Fruit fly (Drosophila melanogaster) whole organism, embryonic: ENCODE measurements around the gene CG31650.

Experiments
- ATbp ChIP-seq: fragments of 200-800 bp; sonication (Bioruptor generic); optimal IDR thresholded peaks from 2 replicates; lab custom pipeline; 2017; ENCODE audit warnings: missing biosample characterization, mild to moderate bottlenecking, missing genetic modification characterization, missing genetic modification reagents
- Atf-2 ChIP-seq: fragments of 200-800 bp; sonication (Bioruptor generic); optimal IDR thresholded peaks from 2 replicates; lab custom pipeline; 2016; ENCODE audit warnings: missing biosample characterization, missing genetic modification characterization
- CG10462 ChIP-seq: fragments of 200-800 bp; sonication (Bioruptor generic); optimal IDR thresholded peaks from 2 replicates; lab custom pipeline; 2016; ENCODE audit warnings: missing biosample characterization, missing genetic modification characterization
- CG12155 ChIP-seq: fragments of 200-800 bp; sonication (Bioruptor generic); optimal IDR thresholded peaks from 3 replicates; lab custom pipeline; 2016; ENCODE audit warnings: missing biosample characterization, missing genetic modification characterization
- CG14667 ChIP-seq: fragments of 200-800 bp; sonication (Bioruptor generic); IDR thresholded peaks from 2 replicates; pipeline ENCODE4 v1.3.6; 2022; ENCODE audit warnings: missing biosample characterization, missing genetic modification characterization
- CG14965 ChIP-seq: fragments of 200-800 bp; sonication (Bioruptor generic); optimal IDR thresholded peaks from 2 replicates; lab custom pipeline; 2016; ENCODE audit warnings: missing biosample characterization, missing genetic modification characterization, borderline replicate concordance
- CG15011 ChIP-seq: fragments of 200-800 bp; sonication (Bioruptor generic); optimal IDR thresholded peaks from 3 replicates; lab custom pipeline; 2018; ENCODE audit warnings: missing biosample characterization, mild to moderate bottlenecking, missing genetic modification characterization
- CG15514 ChIP-seq: fragments of 200-800 bp; sonication (Bioruptor generic); optimal IDR thresholded peaks from 3 replicates; lab custom pipeline; 2017; ENCODE audit warnings: missing biosample characterization, missing genetic modification characterization, mild to moderate bottlenecking, moderate library complexity, missing genetic modification reagents
- CG1602 ChIP-seq: fragments of 200-800 bp; sonication (Bioruptor generic); optimal IDR thresholded peaks from 3 replicates; lab custom pipeline; 2016; ENCODE audit warnings: missing biosample characterization, missing genetic modification characterization
- CG16813 ChIP-seq: fragments of 200-800 bp; sonication (Bioruptor generic); IDR thresholded peaks from 3 replicates; pipeline ENCODE4 v1.3.6; 2022; ENCODE audit warnings: missing biosample characterization, missing genetic modification characterization; ENCODE audit not compliant: partially characterized antibody
- CG17328 ChIP-seq: fragments of 200-800 bp; sonication (Bioruptor generic); IDR thresholded peaks from 2 replicates; pipeline ENCODE4 v1.3.6; 2022; ENCODE audit warnings: missing biosample characterization, missing genetic modification characterization
- CG17359 ChIP-seq: fragments of 200-800 bp; sonication (Bioruptor generic); optimal IDR thresholded peaks from 3 replicates; lab custom pipeline; 2018; ENCODE audit warnings: missing biosample characterization, mild to moderate bottlenecking, missing genetic modification characterization, moderate library complexity
- CG17612 ChIP-seq: fragments of 200-800 bp; sonication (Bioruptor generic); IDR thresholded peaks from 2 replicates; pipeline ENCODE4 v1.3.6; 2022; ENCODE audit warnings: missing biosample characterization, missing genetic modification characterization
- CG2120 ChIP-seq: fragments of 200-800 bp; sonication (Bioruptor generic); optimal IDR thresholded peaks from 3 replicates; lab custom pipeline; 2016; ENCODE audit warnings: missing biosample characterization, missing genetic modification characterization
- CG2199 ChIP-seq: fragments of 200-800 bp; sonication (Bioruptor generic); IDR thresholded peaks from 3 replicates; pipeline ENCODE4 v1.3.6; 2022; ENCODE audit warnings: missing biosample characterization, missing genetic modification characterization
- CG30431 ChIP-seq: fragments of 200-800 bp; sonication (Bioruptor generic); optimal IDR thresholded peaks from 2 replicates; lab custom pipeline; 2017; ENCODE audit warnings: missing biosample characterization, missing genetic modification characterization
- CG31441 ChIP-seq: fragments of 200-800 bp; sonication (Bioruptor generic); IDR thresholded peaks from 2 replicates; pipeline ENCODE4 v1.3.6; 2022; ENCODE audit warnings: missing biosample characterization, missing genetic modification characterization
- CG4404 ChIP-seq: fragments of 200-800 bp; sonication (Bioruptor generic); IDR thresholded peaks from 2 replicates; pipeline ENCODE4 v1.3.6; 2022; ENCODE audit warnings: missing biosample characterization, missing genetic modification characterization
- CG5245 ChIP-seq: fragments of 200-800 bp; sonication (Bioruptor generic); optimal IDR thresholded peaks from 3 replicates; lab custom pipeline; 2016; ENCODE audit warnings: missing biosample characterization, missing genetic modification characterization
- CG6813 ChIP-seq: fragments of 200-800 bp; sonication (Bioruptor generic); optimal IDR thresholded peaks from 2 replicates; lab custom pipeline; 2017; ENCODE audit warnings: missing biosample characterization, missing genetic modification characterization, mild to moderate bottlenecking, moderate library complexity, missing genetic modification reagents
- CG6854 ChIP-seq: fragments of 200-800 bp; sonication (Bioruptor generic); optimal IDR thresholded peaks from 3 replicates; lab custom pipeline; 2017; ENCODE audit warnings: missing biosample characterization, mild to moderate bottlenecking, missing genetic modification characterization
- Camta ChIP-seq: fragments of 200-800 bp; sonication (Bioruptor generic); optimal IDR thresholded peaks from 2 replicates; lab custom pipeline; 2016; ENCODE audit warnings: missing biosample characterization, missing genetic modification characterization
- D ChIP-seq, 2 experiments: fragments of 200-800 bp in 1 of 2; fragments of >200 bp in 1 of 2; sonication (Bioruptor generic) in 1 of 2; optimal IDR thresholded peaks; 2 replicates in 1 of 2; 3 replicates in 1 of 2; lab custom pipeline; 2017; ENCODE audit warnings: mild to moderate bottlenecking in 1 of 2, missing biosample characterization in 1 of 2, missing genetic modification characterization in 1 of 2, missing genetic modification reagents in 1 of 2
- D19A ChIP-seq: fragments of 200-800 bp; optimal IDR thresholded peaks from 3 replicates; lab custom pipeline; 2019; ENCODE audit warnings: missing biosample characterization, mild to moderate bottlenecking, missing genetic modification characterization, moderate library complexity
- Doc2 ChIP-seq: fragments of 200-800 bp; sonication (Bioruptor generic); IDR thresholded peaks from 2 replicates; pipeline ENCODE4 v1.3.6; 2022; ENCODE audit warnings: missing biosample characterization, missing genetic modification characterization
- Eip74EF ChIP-seq, 2 experiments: fragments of 200-800 bp in 1 of 2; fragments of >200 bp in 1 of 2; sonication (Bioruptor generic) in 1 of 2; optimal IDR thresholded peaks; 2 replicates each; lab custom pipeline; 2017 to 2019; ENCODE audit warnings: missing biosample characterization in 2 of 2, missing genetic modification characterization in 2 of 2, mild to moderate bottlenecking in 1 of 2, moderate library complexity in 1 of 2
- Hmx ChIP-seq: fragments of 200-800 bp; sonication (Bioruptor generic); optimal IDR thresholded peaks from 2 replicates; lab custom pipeline; 2016; ENCODE audit warnings: missing biosample characterization, missing genetic modification characterization
- Hr3 ChIP-seq: fragments of 200-800 bp; sonication (Bioruptor generic); optimal IDR thresholded peaks from 3 replicates; lab custom pipeline; 2016; ENCODE audit warnings: missing biosample characterization, missing genetic modification characterization
- Neu2 ChIP-seq: fragments of 200-800 bp; sonication (Bioruptor generic); optimal IDR thresholded peaks from 3 replicates; lab custom pipeline; 2016; ENCODE audit warnings: missing biosample characterization, missing genetic modification characterization, borderline replicate concordance
- Oaz ChIP-seq: fragments of 200-800 bp; sonication (Bioruptor generic); IDR thresholded peaks from 2 replicates; pipeline ENCODE4 v1.3.6; 2022; ENCODE audit warnings: missing biosample characterization, missing genetic modification characterization
- Poxn ChIP-seq: fragments of 200-800 bp; sonication (Bioruptor generic); IDR thresholded peaks from 2 replicates; pipeline ENCODE4 v1.3.6; 2022; ENCODE audit warnings: missing biosample characterization, missing genetic modification characterization
- Sry-δ ChIP-seq: fragments of 200-800 bp; sonication (Bioruptor generic); optimal IDR thresholded peaks from 2 replicates; lab custom pipeline; 2016; ENCODE audit warnings: missing biosample characterization, missing genetic modification characterization
- Taf1 ChIP-seq: fragments of 200-800 bp; sonication (Bioruptor generic); IDR thresholded peaks from 2 replicates; pipeline ENCODE4 v1.3.6; 2022; ENCODE audit warnings: missing biosample characterization, missing genetic modification characterization
- Vsx1 ChIP-seq: fragments of 200-800 bp; sonication (Bioruptor generic); optimal IDR thresholded peaks from 2 replicates; lab custom pipeline; 2017; ENCODE audit warnings: missing biosample characterization, mild to moderate bottlenecking, missing genetic modification characterization, missing genetic modification reagents
- ab ChIP-seq: fragments of 200-800 bp; sonication (Bioruptor generic); optimal IDR thresholded peaks from 2 replicates; lab custom pipeline; 2016; ENCODE audit warnings: missing biosample characterization, missing genetic modification characterization
- ash1 ChIP-seq: fragments of 200-800 bp; sonication (Bioruptor generic); optimal IDR thresholded peaks from 2 replicates; lab custom pipeline; 2018; ENCODE audit warnings: missing biosample characterization, mild to moderate bottlenecking, missing genetic modification characterization
- bowl ChIP-seq: fragments of 200-800 bp; sonication (Bioruptor generic); IDR thresholded peaks from 2 replicates; pipeline ENCODE4 v1.3.6; 2022; ENCODE audit warnings: missing biosample characterization, missing genetic modification characterization
- cato ChIP-seq: fragments of 200-800 bp; sonication (Bioruptor generic); optimal IDR thresholded peaks from 2 replicates; lab custom pipeline; 2016; ENCODE audit warnings: missing biosample characterization, missing genetic modification characterization, borderline replicate concordance
- insv ChIP-seq, 2 experiments: fragments of 200-800 bp; sonication (Bioruptor generic); optimal IDR thresholded peaks; 3 replicates each; lab custom pipeline; 2016 to 2018; ENCODE audit warnings: missing biosample characterization in 2 of 2, missing genetic modification characterization in 2 of 2
- jumu ChIP-seq: fragments of 200-800 bp; sonication (Bioruptor generic); optimal IDR thresholded peaks from 3 replicates; lab custom pipeline; 2016; ENCODE audit warnings: missing biosample characterization, missing genetic modification characterization
- ken ChIP-seq: fragments of 200-800 bp; sonication (Bioruptor generic); IDR thresholded peaks from 3 replicates; pipeline ENCODE4 v1.3.6; 2022; ENCODE audit warnings: missing biosample characterization, missing genetic modification characterization
- nau ChIP-seq: fragments of 200-800 bp; sonication (Bioruptor generic); optimal IDR thresholded peaks from 3 replicates; lab custom pipeline; 2017; ENCODE audit warnings: missing biosample characterization, mild to moderate bottlenecking, missing genetic modification characterization, missing genetic modification reagents
- pfk ChIP-seq: fragments of 200-800 bp; sonication (Bioruptor generic); optimal IDR thresholded peaks from 2 replicates; lab custom pipeline; 2018; ENCODE audit warnings: missing biosample characterization, mild to moderate bottlenecking, missing genetic modification characterization, moderate library complexity
- rib ChIP-seq: fragments of 200-800 bp; sonication (Bioruptor generic); IDR thresholded peaks from 2 replicates; pipeline ENCODE4 v1.3.6; 2022; ENCODE audit warnings: missing biosample characterization, missing genetic modification characterization
- sc ChIP-seq, 3 experiments: fragments of >200 bp in 2 of 3; fragments of 200-800 bp in 1 of 3; sonication (Bioruptor generic) in 1 of 3; optimal IDR thresholded peaks; 2 replicates in 2 of 3; 3 replicates in 1 of 3; lab custom pipeline; 2017; ENCODE audit warnings: mild to moderate bottlenecking in 1 of 3, missing biosample characterization in 1 of 3, missing genetic modification characterization in 1 of 3, missing genetic modification reagents in 1 of 3
- unc-4 ChIP-seq: fragments of 200-800 bp; sonication (Bioruptor generic); IDR thresholded peaks from 2 replicates; pipeline ENCODE4 v1.3.6; 2022; ENCODE audit warnings: missing biosample characterization, missing genetic modification characterization; ENCODE audit not compliant: partially characterized antibody
- vvl ChIP-seq: fragments of 200-800 bp; sonication (Bioruptor generic); IDR thresholded peaks from 2 replicates; pipeline ENCODE4 v1.3.6; 2022; ENCODE audit warnings: missing biosample characterization, missing genetic modification characterization

Gene CG31650

dm6 chr2L:4997401-4998259 lies 46.9 kb downstream of the CG31650 start (continued):
- TF ChIP-seq Oaz (GFP tag; lab: Robert Waterston, UW) (peak; percentile 98), Vsx1 (peak; percentile 96), CG10462 (GFP tag; lab: Kevin White, UChicago) (peak; percentile 98), jumu (GFP tag; lab: Kevin White, UChicago) (peak; percentile 99), insv (GFP tag; optimal IDR thresholded peaks at IDR 0.05; lab: Kevin White, UChicago) (peak; percentile 9 to 70), CG1602 (GFP tag; lab: Kevin White, UChicago) (peak; percentile 100), CG4404 (GFP tag; lab: Robert Waterston, UW) (peak; percentile 98), Poxn (GFP tag; lab: Robert Waterston, UW) (peak; percentile 96), CG15514 (GFP tag; lab: Kevin White, UChicago) (peak; percentile 93), vvl (peak; percentile 100), CG6854 (GFP tag; lab: Kevin White, UChicago) (peak; percentile 96), ken (GFP tag; lab: Robert Waterston, UW) (peak; percentile 99), Sry-δ (GFP tag; lab: Kevin White, UChicago) (peak; percentile 81), Doc2 (GFP tag; lab: Robert Waterston, UW) (peak; percentile 98), CG17612 (GFP tag; lab: Robert Waterston, UW) (peak; percentile 98), Taf1 (GFP tag; lab: Robert Waterston, UW) (peak; percentile 97), D (optimal IDR thresholded peaks at IDR 0.05; lab: Kevin White, UChicago) (no peak), D (GFP tag; optimal IDR thresholded peaks at IDR 0.05; lab: Kevin White, UChicago) (peak; percentile 99), CG2199 (GFP tag; lab: Robert Waterston, UW) (peak; percentile 99), Hr3 (peak; percentile 99), rib (GFP tag; lab: Robert Waterston, UW) (peak; percentile 97), CG17359 (tag; lab: Kevin White, UChicago) (peak; percentile 99), CG2120 (peak; percentile 99), CG14667 (GFP tag; lab: Robert Waterston, UW) (peak; percentile 99), ash1 (GFP tag; lab: Kevin White, UChicago) (peak; percentile 93), CG16813 (GFP tag; lab: Robert Waterston, UW) (peak; percentile 65), CG17328 (GFP tag; lab: Robert Waterston, UW) (peak; percentile 99), Atf-2 (peak; percentile 99), CG30431 (GFP tag; lab: Kevin White, UChicago) (peak; percentile 99), CG14965 (peak; percentile 92), bowl (GFP tag; lab: Robert Waterston, UW) (peak; percentile 98), ATbp (GFP tag; lab: Kevin White, UChicago) (peak; percentile 99), pfk (GFP tag; lab: Kevin White, UChicago) (peak; percentile 50), Hmx (GFP tag; lab: Kevin White, UChicago) (peak; percentile 96), unc-4 (GFP tag; lab: Robert Waterston, UW) (no peak; the same call in 1 of the 2 replicates), Neu2 (GFP tag; lab: Kevin White, UChicago) (peak; percentile 94), Eip74EF (GFP tag; optimal IDR thresholded peaks at IDR 0.05; lab: Kevin White, UChicago) (peak; percentile 91 to 97), CG15011 (peak; percentile 98), Camta (GFP tag; lab: Kevin White, UChicago) (peak; percentile 99), CG31441 (GFP tag; lab: Robert Waterston, UW) (peak; percentile 99), CG5245 (peak; percentile 99), sc (optimal IDR thresholded peaks at IDR 0.05; lab: Kevin White, UChicago) (no peak), sc (GFP tag; optimal IDR thresholded peaks at IDR 0.05; lab: Kevin White, UChicago) (peak; percentile 99), CG12155 (GFP tag; lab: Kevin White, UChicago) (peak; percentile 98), CG6813 (GFP tag; lab: Kevin White, UChicago) (peak; percentile 99), cato (GFP tag; lab: Kevin White, UChicago) (peak; percentile 99), ab (GFP tag; lab: Kevin White, UChicago) (peak; percentile 97), nau (GFP tag; lab: Kevin White, UChicago) (peak; percentile 98), D19A (tag; lab: Kevin White, UChicago) (peak; percentile 97)
